Worm (Caenorhabditis elegans) whole organism, young adult: ENCODE measurements around the gene R160.14.

Experiments used
- B0035.1 ChIP-seq: sonication (generic microtip); optimal IDR thresholded peaks from 2 replicates; lab custom pipeline; 2016; ENCODE audit warnings: missing genetic modification characterization, mild to moderate bottlenecking, missing compliant biosample characterization, missing genotype, missing genetic modification reagents
- B0336.3 ChIP-seq: fragments of 200-800 bp; sonication (Bioruptor generic); IDR thresholded peaks from 2 replicates; pipeline ENCODE4 v1.3.6; 2022; ENCODE audit warnings: missing genetic modification characterization, missing compliant biosample characterization
- D2030.7 ChIP-seq: fragments of 200-800 bp; sonication (Bioruptor generic); IDR thresholded peaks from 2 replicates; pipeline ENCODE4 v1.3.6; 2022; ENCODE audit warnings: missing genetic modification reagents, missing genetic modification characterization, missing compliant biosample characterization
- F23B12.7 ChIP-seq: sonication (generic microtip); optimal IDR thresholded peaks from 2 replicates; lab custom pipeline; 2017; ENCODE audit warnings: missing genetic modification characterization, mild to moderate bottlenecking, missing compliant biosample characterization, antibody characterized with exemption, moderate library complexity; ENCODE audit not compliant: insufficient read depth
- F37B4.10 ChIP-seq: fragments of 200-800 bp; sonication (Bioruptor generic); IDR thresholded peaks from 2 replicates; pipeline ENCODE4 v1.3.6; 2022; ENCODE audit warnings: missing genetic modification characterization, missing compliant biosample characterization
- F49E8.2 ChIP-seq: sonication (generic microtip); optimal IDR thresholded peaks from 3 replicates; lab custom pipeline; 2017; ENCODE audit warnings: missing genetic modification characterization, mild to moderate bottlenecking, missing compliant biosample characterization, antibody characterized with exemption, moderate library complexity; ENCODE audit not compliant: insufficient read depth
- F57A8.1 ChIP-seq: fragments of 200-800 bp; sonication (Bioruptor generic); optimal IDR thresholded peaks from 2 replicates; lab custom pipeline; 2018; ENCODE audit warnings: mild to moderate bottlenecking, missing genetic modification characterization, moderate library complexity, missing compliant biosample characterization
- K12H6.12 ChIP-seq: fragments of 200-800 bp; sonication (Bioruptor generic); optimal IDR thresholded peaks from 2 replicates; lab custom pipeline; 2018; ENCODE audit warnings: mild to moderate bottlenecking, missing genetic modification characterization, missing compliant biosample characterization
- Y56A3A.18 ChIP-seq: fragments of 200-800 bp; sonication (Bioruptor generic); IDR thresholded peaks from 2 replicates; pipeline ENCODE4 v1.3.6; 2022; ENCODE audit warnings: missing genetic modification reagents, missing genetic modification characterization, missing compliant biosample characterization
- ZK185.1 ChIP-seq: sonication (generic microtip); optimal IDR thresholded peaks from 2 replicates; lab custom pipeline; 2016; ENCODE audit warnings: mild to moderate bottlenecking, missing genetic modification characterization, missing compliant biosample characterization; ENCODE audit not compliant: poor library complexity, severe bottlenecking
- ama-1 ChIP-seq, 3 experiments: fragments of 150-350 bp in 1 of 3; sonication (generic microtip) in 2 of 3; optimal IDR thresholded peaks; 2 replicates each; lab custom pipeline; 2014 to 2018; ENCODE audit warnings: missing biosample characterization in 2 of 3, missing genetic modification characterization in 2 of 3, missing genetic modification reagents in 2 of 3
- atf-7 ChIP-seq: sonication (generic microtip); optimal IDR thresholded peaks from 2 replicates; lab custom pipeline; 2017; ENCODE audit warnings: mild to moderate bottlenecking, missing genetic modification characterization, missing compliant biosample characterization
- bed-1 ChIP-seq: fragments of 200-800 bp; sonication (Bioruptor generic); IDR thresholded peaks from 2 replicates; pipeline ENCODE4 v1.3.6; 2022; ENCODE audit warnings: missing genetic modification reagents, missing genetic modification characterization, missing compliant biosample characterization
- ceh-27 ChIP-seq: fragments of 200-800 bp; sonication (Bioruptor generic); optimal IDR thresholded peaks from 2 replicates; lab custom pipeline; 2018; ENCODE audit warnings: mild to moderate bottlenecking, missing genetic modification characterization, moderate library complexity, missing compliant biosample characterization
- ceh-58 ChIP-seq: fragments of 200-800 bp; sonication (Bioruptor generic); IDR thresholded peaks from 2 replicates; pipeline ENCODE4 v1.3.6; 2022; ENCODE audit warnings: missing genetic modification characterization, missing compliant biosample characterization
- ceh-91 ChIP-seq: fragments of 200-800 bp; sonication (Bioruptor generic); IDR thresholded peaks from 2 replicates; pipeline ENCODE4 v1.3.6; 2022; ENCODE audit warnings: missing genetic modification reagents, missing genetic modification characterization, missing compliant biosample characterization
- chd-7 ChIP-seq: sonication (generic microtip); optimal IDR thresholded peaks from 2 replicates; lab custom pipeline; 2016; ENCODE audit warnings: mild to moderate bottlenecking, missing genetic modification characterization, moderate library complexity, missing compliant biosample characterization
- die-1 ChIP-seq: sonication (generic microtip); optimal IDR thresholded peaks from 2 replicates; lab custom pipeline; 2016; ENCODE audit warnings: missing genotype, mild to moderate bottlenecking, missing genetic modification characterization, missing compliant biosample characterization
- dpl-1 ChIP-seq: fragments of 150-350 bp; optimal IDR thresholded peaks from 2 replicates; lab custom pipeline; 2014; ENCODE audit warnings: missing biosample characterization, missing genetic modification reagents, missing genetic modification characterization
- egrh-3 ChIP-seq: fragments of 200-800 bp; sonication (Bioruptor generic); IDR thresholded peaks from 2 replicates; pipeline ENCODE4 v1.3.6; 2022; ENCODE audit warnings: missing genetic modification reagents, missing genetic modification characterization, missing compliant biosample characterization
- him-1 ChIP-seq: sonication (generic microtip); optimal IDR thresholded peaks from 2 replicates; lab custom pipeline; 2016; ENCODE audit warnings: missing genotype, missing genetic modification reagents, missing genetic modification characterization, missing compliant biosample characterization
- hlh-12 ChIP-seq: sonication (generic microtip); optimal IDR thresholded peaks from 2 replicates; lab custom pipeline; 2016; ENCODE audit warnings: missing genetic modification characterization, missing compliant biosample characterization
- hmg-1.2 ChIP-seq: fragments of 200-800 bp; sonication (Bioruptor generic); IDR thresholded peaks from 2 replicates; pipeline ENCODE4 v1.3.6; 2022; ENCODE audit warnings: missing genetic modification reagents, missing genetic modification characterization, missing compliant biosample characterization
- hrde-1 ChIP-seq: sonication (generic microtip); optimal IDR thresholded peaks from 2 replicates; lab custom pipeline; 2016; ENCODE audit warnings: missing genetic modification characterization, mild to moderate bottlenecking, missing compliant biosample characterization, moderate library complexity, missing genotype, missing genetic modification reagents, borderline replicate concordance
- hsf-1 ChIP-seq: fragments of 200-800 bp; sonication (Bioruptor generic); IDR thresholded peaks from 2 replicates; pipeline ENCODE4 v1.3.6; 2022; ENCODE audit warnings: missing genetic modification reagents, missing genetic modification characterization, missing compliant biosample characterization
- lin-26 ChIP-seq: fragments of 200-800 bp; sonication (Bioruptor generic); IDR thresholded peaks from 2 replicates; pipeline ENCODE4 v1.3.6; 2022; ENCODE audit warnings: missing genetic modification reagents, missing genetic modification characterization, missing compliant biosample characterization
- lin-54 ChIP-seq: fragments of 200-800 bp; sonication (Bioruptor generic); optimal IDR thresholded peaks from 2 replicates; lab custom pipeline; 2018; ENCODE audit warnings: mild to moderate bottlenecking, missing genetic modification characterization, missing compliant biosample characterization
- lsy-27 ChIP-seq: sonication (generic microtip); optimal IDR thresholded peaks from 2 replicates; lab custom pipeline; 2017; ENCODE audit warnings: missing genetic modification characterization, mild to moderate bottlenecking, missing compliant biosample characterization, antibody characterized with exemption, missing genotype, borderline replicate concordance; ENCODE audit not compliant: insufficient read depth
- madf-10 ChIP-seq: sonication (generic microtip); optimal IDR thresholded peaks from 2 replicates; lab custom pipeline; 2016; ENCODE audit warnings: mild to moderate bottlenecking, missing genetic modification characterization, missing compliant biosample characterization
- mes-4 ChIP-seq: sonication (generic microtip); optimal IDR thresholded peaks from 2 replicates; lab custom pipeline; 2016; ENCODE audit warnings: missing genotype, missing genetic modification characterization, missing compliant biosample characterization
- nhr-90 ChIP-seq: sonication (generic microtip); optimal IDR thresholded peaks from 2 replicates; lab custom pipeline; 2016; ENCODE audit warnings: missing genotype, mild to moderate bottlenecking, missing genetic modification characterization, missing compliant biosample characterization
- rcor-1 ChIP-seq: fragments of 200-800 bp; sonication (Bioruptor generic); IDR thresholded peaks from 2 replicates; pipeline ENCODE4 v1.3.6; 2022; ENCODE audit warnings: missing genetic modification reagents, missing genetic modification characterization, missing compliant biosample characterization
- rec-8 ChIP-seq, 2 experiments: sonication (generic microtip); optimal IDR thresholded peaks; 2 replicates each; lab custom pipeline; 2016; ENCODE audit warnings: mild to moderate bottlenecking in 2 of 2, missing genetic modification characterization in 2 of 2, missing genetic modification reagents in 2 of 2, missing genotype in 2 of 2, missing biosample characterization in 1 of 2, missing compliant biosample characterization in 1 of 2, moderate library complexity in 1 of 2
- rpc-1 ChIP-seq, 2 experiments: fragments of 150-350 bp in 1 of 2; sonication (generic microtip) in 1 of 2; optimal IDR thresholded peaks; 2 replicates each; lab custom pipeline; 2014 to 2018; ENCODE audit warnings: missing biosample characterization in 1 of 2, missing genetic modification characterization in 1 of 2, missing genetic modification reagents in 1 of 2, missing genotype in 1 of 2
- sdz-38 ChIP-seq: sonication (generic microtip); optimal IDR thresholded peaks from 2 replicates; lab custom pipeline; 2016; ENCODE audit warnings: missing genotype, missing genetic modification characterization, missing compliant biosample characterization
- snpc-1.1 ChIP-seq: sonication (generic microtip); optimal IDR thresholded peaks from 2 replicates; lab custom pipeline; 2017; ENCODE audit warnings: missing genetic modification characterization, mild to moderate bottlenecking, missing compliant biosample characterization, antibody characterized with exemption, moderate library complexity, missing genotype, missing genetic modification reagents; ENCODE audit not compliant: insufficient read depth
- snpc-1.3 ChIP-seq: sonication (generic microtip); optimal IDR thresholded peaks from 2 replicates; lab custom pipeline; 2017; ENCODE audit warnings: missing genetic modification characterization, mild to moderate bottlenecking, missing compliant biosample characterization, antibody characterized with exemption, moderate library complexity, missing genotype, missing genetic modification reagents; ENCODE audit not compliant: insufficient read depth
- snpc-4 ChIP-seq, 5 experiments: fragments of 150-350 bp in 1 of 5; sonication (generic microtip) in 4 of 5; optimal IDR thresholded peaks; 2 replicates each; lab custom pipeline; 2014 to 2018; ENCODE audit warnings: missing genetic modification characterization in 5 of 5, missing biosample characterization in 3 of 5, antibody characterized with exemption in 2 of 5, mild to moderate bottlenecking in 2 of 5, missing compliant biosample characterization in 2 of 5, missing genotype in 2 of 5, moderate library complexity in 2 of 5, missing genetic modification reagents in 1 of 5
- tbp1 ChIP-seq: fragments of 200-800 bp; sonication (Bioruptor generic); optimal IDR thresholded peaks from 2 replicates; lab custom pipeline; 2018; ENCODE audit warnings: mild to moderate bottlenecking, missing genetic modification characterization, missing compliant biosample characterization
- tbx-9 ChIP-seq: sonication (generic microtip); optimal IDR thresholded peaks from 2 replicates; lab custom pipeline; 2016; ENCODE audit warnings: borderline replicate concordance, missing genetic modification characterization, inconsistent platforms, missing compliant biosample characterization
- ztf-18 ChIP-seq: sonication (generic microtip); optimal IDR thresholded peaks from 2 replicates; lab custom pipeline; 2016; ENCODE audit warnings: missing genotype, mild to moderate bottlenecking, missing genetic modification characterization, missing compliant biosample characterization
- ztf-22 ChIP-seq: fragments of 200-800 bp; sonication (Bioruptor generic); optimal IDR thresholded peaks from 2 replicates; lab custom pipeline; 2018; ENCODE audit warnings: mild to moderate bottlenecking, missing genetic modification characterization, moderate library complexity, missing compliant biosample characterization
- ztf-25 ChIP-seq: fragments of 200-800 bp; sonication (Bioruptor generic); IDR thresholded peaks from 2 replicates; pipeline ENCODE4 v1.3.6; 2022; ENCODE audit warnings: missing genetic modification reagents, missing genetic modification characterization, missing compliant biosample characterization
- ztf-26 ChIP-seq: sonication (generic microtip); optimal IDR thresholded peaks from 2 replicates; lab custom pipeline; 2017; ENCODE audit warnings: missing genetic modification characterization, missing compliant biosample characterization

Gene R160.14

ce11 chrX:4410280-4410911, 38.5 kb upstream of the R160.14 start:
- TF ChIP-seq ceh-91 (GFP tag; lab: Robert Waterston, UW) (no peak), ceh-27 (GFP tag; lab: Kevin White, UChicago) (no peak), F57A8.1 (GFP tag; lab: Kevin White, UChicago) (no peak), F37B4.10 (GFP tag; lab: Robert Waterston, UW) (no peak), ztf-26 (no peak), ztf-22 (GFP tag; lab: Kevin White, UChicago) (no peak), egrh-3 (no peak), rpc-1 (optimal IDR thresholded peaks at IDR 0.05; lab: Kevin White, UChicago) (peak; percentile 86), rpc-1 (tag; optimal IDR thresholded peaks at IDR 0.05; lab: Kevin White, UChicago) (peak; percentile 94), chd-7 (tag; lab: Kevin White, UChicago) (no peak), lin-26 (GFP tag; lab: Robert Waterston, UW) (peak; percentile 76), ceh-58 (GFP tag; lab: Robert Waterston, UW) (no peak), F23B12.7 (tag; lab: Kevin White, UChicago) (no peak), B0035.1 (tag; lab: Kevin White, UChicago) (no peak), Y56A3A.18 (GFP tag; lab: Robert Waterston, UW) (peak; percentile 54), atf-7 (tag; lab: Kevin White, UChicago) (no peak), snpc-1.1 (tag; lab: Kevin White, UChicago) (peak; percentile 60), madf-10 (tag; lab: Kevin White, UChicago) (peak; percentile 24), B0336.3 (no peak), ztf-25 (GFP tag; lab: Robert Waterston, UW) (0 out of 2 replicates have a peak, but pooled peaks have one; percentile 62), F49E8.2 (tag; lab: Kevin White, UChicago) (no peak), him-1 (tag; lab: Kevin White, UChicago) (peak; percentile 70), snpc-4 (GFP tag; optimal IDR thresholded peaks at IDR 0.05; lab: Kevin White, UChicago) (peak; percentile 65), snpc-4 (tag; optimal IDR thresholded peaks at IDR 0.05; lab: Kevin White, UChicago) (peak in 3 of 4 experiments; percentile 53 to 83 (median 81)), lin-54 (GFP tag; lab: Kevin White, UChicago) (peak; percentile 15), die-1 (peak; percentile 82), sdz-38 (tag; lab: Kevin White, UChicago) (no peak), hrde-1 (tag; lab: Kevin White, UChicago) (no peak), hsf-1 (GFP tag; lab: Robert Waterston, UW) (peak; percentile 53; the same call in 1 of the 2 replicates), nhr-90 (tag; lab: Kevin White, UChicago) (peak; percentile 37), rec-8 (tag; optimal IDR thresholded peaks at IDR 0.05; lab: Kevin White, UChicago) (peak in 1 of 2 experiments; percentile 6), K12H6.12 (tag; lab: Kevin White, UChicago) (no peak), tbp1 (GFP tag; lab: Kevin White, UChicago) (peak; percentile 87), D2030.7 (GFP tag; lab: Robert Waterston, UW) (peak; percentile 80), mes-4 (tag; lab: Kevin White, UChicago) (peak; percentile 24), rcor-1 (GFP tag; lab: Robert Waterston, UW) (0 out of 2 replicates have a peak, but pooled peaks have one; percentile 16), bed-1 (GFP tag; lab: Robert Waterston, UW) (no peak), hmg-1.2 (0 out of 2 replicates have a peak, but pooled peaks have one; percentile 33), ZK185.1 (peak; percentile 4), ama-1 (optimal IDR thresholded peaks at IDR 0.05; lab: Kevin White, UChicago) (no peak), ama-1 (GFP tag; optimal IDR thresholded peaks at IDR 0.05; lab: Kevin White, UChicago) (peak in 1 of 2 experiments; percentile 31), dpl-1 (GFP tag; lab: Kevin White, UChicago) (no peak), ztf-18 (peak; percentile 45), tbx-9 (tag; lab: Kevin White, UChicago) (no peak), lsy-27 (no peak), hlh-12 (tag; lab: Kevin White, UChicago) (no peak), snpc-1.3 (tag; lab: Kevin White, UChicago) (peak; percentile 73)
